Worm (Caenorhabditis elegans) whole organism, L2 larva: ENCODE data around the gene F22E12.1.

ENCODE experiments used
- C34F6.9 ChIP-seq: fragments of 150-350 bp; optimal IDR thresholded peaks from 2 replicates; lab custom pipeline; 2014; ENCODE audit warnings: missing biosample characterization, missing genetic modification characterization
- R02D3.7 ChIP-seq: fragments of 150-350 bp; optimal IDR thresholded peaks from 2 replicates; lab custom pipeline; 2014; ENCODE audit warnings: missing biosample characterization, missing genetic modification characterization
- Y55F3AM.14 ChIP-seq: fragments of 200-800 bp; sonication (Bioruptor generic); optimal IDR thresholded peaks from 2 replicates; lab custom pipeline; 2018; ENCODE audit warnings: mild to moderate bottlenecking, missing genetic modification characterization, missing compliant biosample characterization
- ZK546.5 ChIP-seq: sonication (generic microtip); optimal IDR thresholded peaks from 2 replicates; lab custom pipeline; 2017; ENCODE audit warnings: missing biosample characterization, missing genetic modification characterization
- alr-1 ChIP-seq: fragments of 150-350 bp; optimal IDR thresholded peaks from 2 replicates; lab custom pipeline; 2014; ENCODE audit warnings: missing biosample characterization, missing genetic modification characterization
- ceh-16 ChIP-seq: fragments of 150-350 bp; optimal IDR thresholded peaks from 2 replicates; lab custom pipeline; 2014; ENCODE audit warnings: missing biosample characterization, missing genetic modification characterization
- ceh-82 ChIP-seq: fragments of 150-350 bp; optimal IDR thresholded peaks from 2 replicates; lab custom pipeline; 2014; ENCODE audit warnings: missing biosample characterization, missing genetic modification characterization
- crh-2 ChIP-seq: sonication (generic microtip); optimal IDR thresholded peaks from 2 replicates; lab custom pipeline; 2017; ENCODE audit warnings: missing biosample characterization, missing genetic modification characterization
- dmd-4 ChIP-seq: sonication (generic microtip); optimal IDR thresholded peaks from 2 replicates; lab custom pipeline; 2017; ENCODE audit warnings: missing biosample characterization, missing genetic modification characterization
- elt-1 ChIP-seq: fragments of 150-350 bp; optimal IDR thresholded peaks from 2 replicates; lab custom pipeline; 2014; ENCODE audit warnings: missing biosample characterization, missing genetic modification characterization
- fos-1 ChIP-seq: fragments of 150-350 bp; optimal IDR thresholded peaks from 2 replicates; lab custom pipeline; 2014; ENCODE audit warnings: missing biosample characterization, missing genetic modification characterization
- lin-13 ChIP-seq: fragments of 150-350 bp; optimal IDR thresholded peaks from 2 replicates; lab custom pipeline; 2014; ENCODE audit warnings: missing biosample characterization, missing genetic modification reagents, missing genetic modification characterization
- lsy-2 ChIP-seq, 2 experiments: fragments of 150-350 bp in 1 of 2; sonication (generic microtip) in 1 of 2; optimal IDR thresholded peaks; 2 replicates each; lab custom pipeline; 2014 to 2017; ENCODE audit warnings: missing biosample characterization in 2 of 2, missing genetic modification characterization in 2 of 2
- mab-5 ChIP-seq: fragments of 150-350 bp; optimal IDR thresholded peaks from 2 replicates; lab custom pipeline; 2014; ENCODE audit warnings: missing biosample characterization, missing genetic modification characterization
- mbf-1 ChIP-seq: sonication (generic microtip); optimal IDR thresholded peaks from 2 replicates; lab custom pipeline; 2017; ENCODE audit warnings: missing biosample characterization, missing genetic modification characterization
- mdl-1 ChIP-seq, 2 experiments: fragments of 150-350 bp in 1 of 2; sonication (generic microtip) in 1 of 2; optimal IDR thresholded peaks; 2 replicates each; lab custom pipeline; 2017; ENCODE audit warnings: missing biosample characterization in 2 of 2, missing genetic modification characterization in 2 of 2
- nhr-11 ChIP-seq: fragments of 150-350 bp; optimal IDR thresholded peaks from 2 replicates; lab custom pipeline; 2014; ENCODE audit warnings: missing biosample characterization, missing genetic modification characterization
- nhr-12 ChIP-seq: fragments of 150-350 bp; optimal IDR thresholded peaks from 2 replicates; lab custom pipeline; 2014; ENCODE audit warnings: missing biosample characterization, missing genetic modification characterization
- nhr-129 ChIP-seq: fragments of 150-350 bp; optimal IDR thresholded peaks from 2 replicates; lab custom pipeline; 2014; ENCODE audit warnings: missing biosample characterization, missing genetic modification characterization
- nhr-21 ChIP-seq: fragments of 150-350 bp; optimal IDR thresholded peaks from 2 replicates; lab custom pipeline; 2014; ENCODE audit warnings: missing biosample characterization, missing genetic modification characterization
- nhr-237 ChIP-seq: fragments of 150-350 bp; optimal IDR thresholded peaks from 2 replicates; lab custom pipeline; 2014; ENCODE audit warnings: missing biosample characterization, missing genetic modification characterization
- nhr-25 ChIP-seq: fragments of 150-350 bp; sonication (generic microtip); optimal IDR thresholded peaks from 3 replicates; lab custom pipeline; 2014; ENCODE audit warnings: missing biosample characterization, missing genetic modification characterization
- nhr-6 ChIP-seq: fragments of 150-350 bp; optimal IDR thresholded peaks from 2 replicates; lab custom pipeline; 2014; ENCODE audit warnings: missing biosample characterization, missing genetic modification characterization
- nhr-77 ChIP-seq: fragments of 150-350 bp; optimal IDR thresholded peaks from 2 replicates; lab custom pipeline; 2014; ENCODE audit warnings: missing biosample characterization, missing genetic modification characterization
- sem-4 ChIP-seq: fragments of 150-350 bp; optimal IDR thresholded peaks from 2 replicates; lab custom pipeline; 2014; ENCODE audit warnings: missing biosample characterization, missing genetic modification reagents, missing genetic modification characterization
- sma-3 ChIP-seq: sonication (generic microtip); optimal IDR thresholded peaks from 2 replicates; lab custom pipeline; 2016; ENCODE audit warnings: missing genetic modification reagents, missing genetic modification characterization, missing compliant biosample characterization
- sma-9 ChIP-seq, 2 experiments: fragments of 150-350 bp in 1 of 2; sonication (generic microtip) in 1 of 2; optimal IDR thresholded peaks; 2 replicates each; lab custom pipeline; 2014 to 2016; ENCODE audit warnings: missing genetic modification characterization in 2 of 2, mild to moderate bottlenecking in 1 of 2, missing biosample characterization in 1 of 2, missing compliant biosample characterization in 1 of 2, missing genetic modification reagents in 1 of 2, moderate library complexity in 1 of 2
- unc-39 ChIP-seq: fragments of 150-350 bp; optimal IDR thresholded peaks from 2 replicates; lab custom pipeline; 2014; ENCODE audit warnings: missing biosample characterization, missing genetic modification characterization
- ztf-11 ChIP-seq: sonication (generic microtip); optimal IDR thresholded peaks from 2 replicates; lab custom pipeline; 2017; ENCODE audit warnings: missing biosample characterization, missing genetic modification characterization

Gene F22E12.1

DNA sequence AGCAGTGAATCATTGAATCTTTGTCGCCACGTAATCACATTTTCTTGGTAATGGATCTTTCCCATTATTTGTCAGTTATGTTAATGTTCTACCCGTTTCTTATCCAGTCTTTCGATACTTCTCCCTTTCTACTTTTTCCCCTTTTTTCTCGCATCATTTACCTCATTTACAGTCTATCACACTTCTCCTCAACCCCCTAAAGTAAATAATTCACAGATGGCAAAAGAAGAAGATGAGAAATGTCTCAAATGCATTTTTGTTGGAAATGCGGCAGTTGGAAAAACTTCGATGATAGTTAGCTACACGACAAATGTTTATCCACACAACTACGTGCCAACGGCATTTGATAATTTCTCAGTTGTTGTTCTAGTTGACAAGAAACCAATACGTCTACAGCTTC is 4.9 kb upstream of the F22E12.1 start, which contains the start of gene chw-1:
TSS of gene chw-1 (plus strand) at position 217 of the 400 bp plus-strand sequence.
- TF ChIP-seq nhr-25 (tag; lab: Kevin White, UChicago), result peak; percentile 9
- TF ChIP-seq nhr-6 (tag; lab: Kevin White, UChicago), result no peak

DNA sequence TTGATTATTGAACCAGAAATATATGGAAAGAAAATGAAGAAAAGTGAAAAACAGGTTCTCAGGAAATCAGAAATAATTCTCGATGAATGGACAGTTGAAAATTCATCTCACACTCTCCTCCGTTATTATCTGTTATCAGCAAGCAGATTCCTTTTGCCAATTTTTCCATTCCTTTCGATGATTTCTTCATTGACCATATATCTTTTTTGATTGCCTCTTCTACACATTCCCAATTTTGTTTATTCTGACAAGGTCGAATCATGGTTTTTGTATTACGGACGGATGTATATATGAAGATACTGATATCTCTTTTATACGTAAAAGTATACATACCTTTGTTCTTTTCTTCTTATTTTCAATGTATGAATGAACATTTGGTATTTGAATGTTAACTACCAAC is 3.5 kb upstream of the F22E12.1 start:
- TF ChIP-seq nhr-21 (tag; lab: Kevin White, UChicago) (peak; percentile 25), sma-9 (GFP tag; optimal IDR thresholded peaks at IDR 0.05; lab: Kevin White, UChicago) (peak; percentile 17), sma-9 (tag; optimal IDR thresholded peaks at IDR 0.05; lab: Kevin White, UChicago) (no peak), ZK546.5 (tag; lab: Kevin White, UChicago) (no peak), fos-1 (peak; percentile 2), sma-3 (GFP tag; lab: Kevin White, UChicago) (peak; percentile 10), nhr-11 (tag; lab: Kevin White, UChicago) (no peak)

DNA sequence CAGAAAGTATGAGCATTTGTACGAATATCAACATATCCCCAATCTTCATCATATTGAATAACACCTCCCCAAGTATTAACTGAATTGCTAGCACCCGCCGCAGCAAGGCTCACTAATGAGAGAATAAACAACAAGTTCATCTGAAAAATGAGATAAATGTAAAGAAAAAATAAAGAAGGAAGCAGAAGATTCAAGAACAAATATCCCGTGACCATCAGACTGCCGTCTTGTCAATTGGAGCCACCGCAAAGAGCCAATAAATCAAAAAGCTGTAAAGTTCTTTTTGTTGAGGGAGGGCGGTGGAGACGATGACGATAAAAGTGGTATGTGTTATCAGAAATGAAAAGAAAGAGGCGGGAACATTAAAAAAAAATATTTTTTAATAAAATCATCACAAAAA is 3.7 kb downstream of the F22E12.1 start, which contains the start of gene Y32F6A.5:
TSS of gene Y32F6A.5 (minus strand) at position 140 of the 400 bp plus-strand sequence.
- no peak for TF ChIP-seq dmd-4 (tag; lab: Kevin White, UChicago)
- TF ChIP-seq C34F6.9 (tag; lab: Kevin White, UChicago), result peak; percentile 26
- TF ChIP-seq sma-9 (GFP tag; optimal IDR thresholded peaks at IDR 0.05; lab: Kevin White, UChicago), result peak; percentile 11
- no peak for TF ChIP-seq sma-9 (tag; optimal IDR thresholded peaks at IDR 0.05; lab: Kevin White, UChicago)
- TF ChIP-seq lin-13 (GFP tag; lab: Kevin White, UChicago), result no peak
- no peak for TF ChIP-seq mab-5 (tag; lab: Kevin White, UChicago)
- TF ChIP-seq ceh-16 (tag; lab: Kevin White, UChicago), result no peak
- TF ChIP-seq nhr-6 (tag; lab: Kevin White, UChicago), result no peak
- TF ChIP-seq Y55F3AM.14, result no peak
- TF ChIP-seq nhr-21 (tag; lab: Kevin White, UChicago), result no peak
- TF ChIP-seq nhr-12, result no peak

DNA sequence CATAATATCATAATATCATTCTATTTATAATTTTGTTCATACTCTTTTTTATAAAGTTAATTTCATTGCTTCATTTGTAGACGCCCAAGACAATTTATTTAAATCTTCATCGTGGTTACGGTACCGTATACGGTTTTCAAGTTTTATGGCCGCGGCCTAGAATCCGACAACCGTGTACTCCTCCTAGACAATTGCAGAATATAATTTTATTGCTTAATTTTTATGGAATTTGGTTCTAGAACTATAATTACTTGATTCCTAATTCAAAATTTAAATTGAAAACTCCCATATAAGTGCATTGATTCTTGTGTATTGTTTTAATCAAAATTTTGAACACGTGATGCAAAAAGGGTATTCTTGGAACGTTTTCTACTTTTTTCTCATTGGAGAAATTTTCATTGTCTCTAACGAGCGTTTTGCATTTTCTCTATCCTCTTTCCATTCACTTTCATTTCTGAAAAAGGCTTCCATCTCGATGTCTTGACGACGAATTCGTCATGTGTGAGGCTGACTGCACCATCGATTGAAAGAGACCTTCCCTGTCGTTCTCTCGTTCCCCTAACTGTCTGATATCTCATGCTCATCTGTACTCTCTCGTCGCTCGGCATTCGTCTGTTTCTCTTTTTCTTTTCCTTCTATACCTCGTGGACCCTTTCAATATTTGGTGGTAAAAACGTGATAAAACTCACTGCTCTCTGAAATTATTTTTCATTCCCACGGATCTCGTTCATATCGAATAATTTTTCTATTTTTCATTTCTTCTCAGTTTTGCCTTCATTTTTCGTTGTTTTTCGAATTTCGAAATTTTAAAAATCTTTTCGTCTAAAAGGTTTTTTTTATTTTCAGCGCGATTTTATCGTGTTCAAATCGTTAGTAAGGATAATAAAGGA is 15.8 kb downstream of the F22E12.1 start, which contains the start of gene pap-1:
TSS of gene pap-1 (plus strand) at position 840 of the 890 bp plus-strand sequence.
- TF ChIP-seq ceh-82 (tag; lab: Kevin White, UChicago) (no peak), sma-9 (GFP tag; optimal IDR thresholded peaks at IDR 0.05; lab: Kevin White, UChicago) (peak; percentile 16), sma-9 (tag; optimal IDR thresholded peaks at IDR 0.05; lab: Kevin White, UChicago) (no peak), mbf-1 (no peak), mdl-1 (tag; optimal IDR thresholded peaks at IDR 0.05; lab: Kevin White, UChicago) (peak in 1 of 2 experiments; percentile 27), C34F6.9 (tag; lab: Kevin White, UChicago) (peak; percentile 50), alr-1 (tag; lab: Kevin White, UChicago) (no peak), lsy-2 (tag; optimal IDR thresholded peaks at IDR 0.05; lab: Kevin White, UChicago) (peak in 1 of 2 experiments; percentile 39), nhr-129 (peak; percentile 62), fos-1 (peak; percentile 3)

DNA sequence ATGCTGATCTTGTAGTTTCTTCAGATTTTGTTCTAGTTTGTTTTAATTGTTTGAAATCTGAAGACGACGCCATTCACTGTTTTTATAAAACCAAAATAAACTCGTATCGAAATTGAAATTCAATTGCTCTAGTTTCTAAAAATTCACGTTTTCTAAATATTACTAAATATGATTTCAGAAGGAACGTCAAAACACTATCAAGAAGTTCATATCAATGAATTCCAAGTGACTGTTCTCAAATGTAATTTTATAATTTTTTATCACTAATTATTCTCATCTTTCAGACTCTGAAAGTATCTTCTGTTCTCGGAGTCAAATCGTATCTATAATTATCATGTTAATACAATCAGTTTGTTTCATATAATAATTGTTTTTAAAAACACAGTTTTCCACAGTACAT is 16.4 kb downstream of the F22E12.1 start, which contains the start of gene snf-10:
TSS of gene snf-10 (minus strand) at position 101 of the 400 bp plus-strand sequence.
- TF ChIP-seq mab-5 (tag; lab: Kevin White, UChicago), result no peak
- TF ChIP-seq R02D3.7 (tag; lab: Kevin White, UChicago), result no peak
- no peak for TF ChIP-seq sma-3 (GFP tag; lab: Kevin White, UChicago)
- TF ChIP-seq crh-2, result no peak
- no peak for TF ChIP-seq ztf-11 (tag; lab: Kevin White, UChicago)
- no peak for TF ChIP-seq lsy-2 (tag; optimal IDR thresholded peaks at IDR 0.05; lab: Kevin White, UChicago)
- no peak for TF ChIP-seq nhr-25 (tag; lab: Kevin White, UChicago)
- TF ChIP-seq nhr-12, result no peak
- TF ChIP-seq nhr-11 (tag; lab: Kevin White, UChicago), result no peak

DNA sequence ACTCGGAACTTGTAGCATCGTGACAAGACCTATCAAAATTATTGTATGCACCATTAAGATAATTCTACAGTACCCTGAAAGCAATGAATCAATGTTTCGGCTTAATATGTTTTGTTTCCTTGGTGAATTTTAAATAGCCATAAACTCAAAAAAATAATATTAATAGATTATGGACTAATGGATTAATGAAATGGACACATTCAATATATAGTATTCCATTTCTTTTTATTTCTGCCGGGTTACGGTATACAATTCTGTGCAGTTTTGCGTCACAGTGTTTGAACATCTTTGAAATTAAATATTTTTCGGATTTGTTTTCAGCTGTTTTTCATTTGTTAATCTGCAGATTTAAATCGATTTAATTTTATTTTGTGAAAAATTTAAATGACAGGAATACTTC is 20.5 kb downstream of the F22E12.1 start, which contains the start of gene set-22:
TSS of gene set-22 (plus strand) at position 301 of the 400 bp plus-strand sequence.
- no peak for TF ChIP-seq elt-1
- no peak for TF ChIP-seq unc-39 (tag; lab: Kevin White, UChicago)
- no peak for TF ChIP-seq nhr-11 (tag; lab: Kevin White, UChicago)
- no peak for TF ChIP-seq sma-3 (GFP tag; lab: Kevin White, UChicago)
- no peak for TF ChIP-seq ceh-82 (tag; lab: Kevin White, UChicago)
- no peak for TF ChIP-seq nhr-237
- TF ChIP-seq sem-4, result no peak
- no peak for TF ChIP-seq R02D3.7 (tag; lab: Kevin White, UChicago)
- no peak for TF ChIP-seq nhr-77 (tag; lab: Kevin White, UChicago)
- TF ChIP-seq, all 48 proteins: peak for 0
